Fruit fly (Drosophila melanogaster) whole organism, embryonic: ENCODE data around the gene CG8097.

ENCODE experiments used
- Asciz ChIP-seq: fragments of 200-800 bp; sonication (Bioruptor generic); optimal IDR thresholded peaks from 2 replicates; lab custom pipeline; 2017; ENCODE audit warnings: missing biosample characterization, mild to moderate bottlenecking, missing genetic modification characterization, missing genetic modification reagents
- B-H2 ChIP-seq: fragments of 200-800 bp; sonication (Bioruptor generic); optimal IDR thresholded peaks from 2 replicates; lab custom pipeline; 2018; ENCODE audit warnings: missing biosample characterization, mild to moderate bottlenecking, missing genetic modification characterization
- Bgb ChIP-seq: fragments of 200-800 bp; sonication (Bioruptor generic); IDR thresholded peaks from 2 replicates; pipeline ENCODE4 v1.3.6; 2022; ENCODE audit warnings: missing biosample characterization, missing genetic modification characterization; ENCODE audit not compliant: partially characterized antibody
- CG1602 ChIP-seq: fragments of 200-800 bp; sonication (Bioruptor generic); optimal IDR thresholded peaks from 3 replicates; lab custom pipeline; 2016; ENCODE audit warnings: missing biosample characterization, missing genetic modification characterization
- CG16813 ChIP-seq: fragments of 200-800 bp; sonication (Bioruptor generic); IDR thresholded peaks from 3 replicates; pipeline ENCODE4 v1.3.6; 2022; ENCODE audit warnings: missing biosample characterization, missing genetic modification characterization; ENCODE audit not compliant: partially characterized antibody
- CG18011 ChIP-seq: fragments of 200-800 bp; sonication (Bioruptor generic); optimal IDR thresholded peaks from 2 replicates; lab custom pipeline; 2017; ENCODE audit warnings: missing biosample characterization, missing genetic modification characterization, mild to moderate bottlenecking, moderate library complexity, missing genotype
- CG3163 ChIP-seq: fragments of 200-800 bp; sonication (Bioruptor generic); optimal IDR thresholded peaks from 3 replicates; lab custom pipeline; 2016; ENCODE audit warnings: missing biosample characterization, missing genetic modification characterization
- CG43689 ChIP-seq: fragments of 200-800 bp; sonication (Bioruptor generic); IDR thresholded peaks from 2 replicates; pipeline ENCODE4 v1.3.6; 2022; ENCODE audit warnings: missing biosample characterization, missing genetic modification characterization
- CG7745 ChIP-seq: fragments of 200-800 bp; sonication (Bioruptor generic); optimal IDR thresholded peaks from 2 replicates; lab custom pipeline; 2018; ENCODE audit warnings: missing biosample characterization, mild to moderate bottlenecking, missing genetic modification characterization, moderate library complexity
- CG7839 ChIP-seq: fragments of 200-800 bp; sonication (Bioruptor generic); optimal IDR thresholded peaks from 3 replicates; lab custom pipeline; 2018; ENCODE audit warnings: missing biosample characterization, mild to moderate bottlenecking, missing genetic modification characterization, moderate library complexity
- CG7987 ChIP-seq: fragments of 200-800 bp; sonication (Bioruptor generic); optimal IDR thresholded peaks from 2 replicates; lab custom pipeline; 2018; ENCODE audit warnings: missing biosample characterization, mild to moderate bottlenecking, missing genetic modification characterization, moderate library complexity
- CG9932 ChIP-seq: fragments of 200-800 bp; sonication (Bioruptor generic); IDR thresholded peaks from 2 replicates; pipeline ENCODE4 v1.3.6; 2022; ENCODE audit warnings: missing biosample characterization, missing genetic modification characterization
- CoRest ChIP-seq: fragments of 200-800 bp; sonication (Bioruptor generic); optimal IDR thresholded peaks from 3 replicates; lab custom pipeline; 2018; ENCODE audit warnings: missing biosample characterization, mild to moderate bottlenecking, missing genetic modification characterization, moderate library complexity
- Ets97D ChIP-seq: fragments of 200-800 bp; sonication (Bioruptor generic); optimal IDR thresholded peaks from 3 replicates; lab custom pipeline; 2016; ENCODE audit warnings: missing biosample characterization, missing genetic modification characterization
- Fer2 ChIP-seq: fragments of 200-800 bp; sonication (Bioruptor generic); optimal IDR thresholded peaks from 2 replicates; lab custom pipeline; 2018; ENCODE audit warnings: missing biosample characterization, mild to moderate bottlenecking, missing genetic modification characterization, moderate library complexity
- Fer3 ChIP-seq: fragments of 200-800 bp; sonication (Bioruptor generic); optimal IDR thresholded peaks from 2 replicates; lab custom pipeline; 2018; ENCODE audit warnings: missing biosample characterization, mild to moderate bottlenecking, missing genetic modification characterization, moderate library complexity
- HHEX ChIP-seq: fragments of 200-800 bp; sonication (Bioruptor generic); optimal IDR thresholded peaks from 3 replicates; lab custom pipeline; 2017; ENCODE audit warnings: missing biosample characterization, mild to moderate bottlenecking, missing genetic modification characterization, missing genetic modification reagents
- HLH3B ChIP-seq: fragments of 200-800 bp; sonication (Bioruptor generic); IDR thresholded peaks from 2 replicates; pipeline ENCODE4 v1.3.6; 2022; ENCODE audit warnings: missing biosample characterization, missing genetic modification characterization
- HLH4C ChIP-seq: fragments of 200-800 bp; sonication (Bioruptor generic); IDR thresholded peaks from 3 replicates; pipeline ENCODE4 v1.3.6; 2022; ENCODE audit warnings: missing biosample characterization, missing genetic modification characterization; ENCODE audit not compliant: partially characterized antibody
- Hr51 ChIP-seq, 2 experiments: fragments of 200-800 bp; sonication (Bioruptor generic); optimal IDR thresholded peaks; 2 replicates in 1 of 2; 3 replicates in 1 of 2; lab custom pipeline; 2016 to 2018; ENCODE audit warnings: missing biosample characterization in 2 of 2, missing genetic modification characterization in 2 of 2, mild to moderate bottlenecking in 1 of 2, moderate library complexity in 1 of 2
- Lhr ChIP-seq: fragments of 200-800 bp; sonication (Bioruptor generic); optimal IDR thresholded peaks from 3 replicates; lab custom pipeline; 2017; ENCODE audit warnings: mild to moderate bottlenecking, missing biosample characterization, missing genetic modification reagents, missing genetic modification characterization
- Mad ChIP-seq: fragments of 200-800 bp; sonication (Bioruptor generic); optimal IDR thresholded peaks from 2 replicates; lab custom pipeline; 2016; ENCODE audit warnings: missing biosample characterization, missing genetic modification characterization
- Nf-YB ChIP-seq: fragments of 200-800 bp; sonication (Bioruptor generic); optimal IDR thresholded peaks from 3 replicates; lab custom pipeline; 2019; ENCODE audit warnings: missing biosample characterization, mild to moderate bottlenecking, missing genetic modification characterization, moderate library complexity
- Sry-δ ChIP-seq: fragments of 200-800 bp; sonication (Bioruptor generic); optimal IDR thresholded peaks from 2 replicates; lab custom pipeline; 2016; ENCODE audit warnings: missing biosample characterization, missing genetic modification characterization
- Xbp1 ChIP-seq: fragments of 200-800 bp; sonication (Bioruptor generic); optimal IDR thresholded peaks from 3 replicates; lab custom pipeline; 2016; ENCODE audit warnings: missing biosample characterization, mild to moderate bottlenecking, missing genetic modification characterization
- ato ChIP-seq: fragments of 200-800 bp; sonication (Bioruptor generic); IDR thresholded peaks from 2 replicates; pipeline ENCODE4 v1.3.6; 2022; ENCODE audit warnings: missing biosample characterization, missing genetic modification characterization; ENCODE audit not compliant: partially characterized antibody
- az2 ChIP-seq: fragments of 200-800 bp; sonication (Bioruptor generic); optimal IDR thresholded peaks from 3 replicates; lab custom pipeline; 2016; ENCODE audit warnings: missing biosample characterization, missing genetic modification characterization
- crp ChIP-seq, 2 experiments: fragments of 200-800 bp; sonication (Bioruptor generic); optimal IDR thresholded peaks; 2 replicates in 1 of 2; 3 replicates in 1 of 2; lab custom pipeline; 2017; ENCODE audit warnings: missing biosample characterization in 2 of 2, missing genetic modification characterization in 2 of 2, mild to moderate bottlenecking in 1 of 2, moderate library complexity in 1 of 2
- dati ChIP-seq: fragments of 200-800 bp; sonication (Bioruptor generic); IDR thresholded peaks from 2 replicates; pipeline ENCODE4 v1.3.6; 2022; ENCODE audit warnings: missing biosample characterization, missing genetic modification characterization
- dysf ChIP-seq: fragments of 200-800 bp; sonication (Bioruptor generic); IDR thresholded peaks from 3 replicates; pipeline ENCODE4 v1.3.6; 2022; ENCODE audit warnings: missing biosample characterization, missing genetic modification characterization
- hbn ChIP-seq: fragments of 200-800 bp; sonication (Bioruptor generic); IDR thresholded peaks from 2 replicates; pipeline ENCODE4 v1.3.6; 2022; ENCODE audit warnings: missing biosample characterization, missing genetic modification characterization; ENCODE audit not compliant: partially characterized antibody
- her ChIP-seq: fragments of 200-800 bp; sonication (Bioruptor generic); optimal IDR thresholded peaks from 2 replicates; lab custom pipeline; 2016; ENCODE audit warnings: missing biosample characterization, missing genetic modification characterization
- jing ChIP-seq: fragments of 200-800 bp; sonication (Bioruptor generic); optimal IDR thresholded peaks from 2 replicates; lab custom pipeline; 2018; ENCODE audit warnings: missing biosample characterization, mild to moderate bottlenecking, missing genetic modification characterization
- kay ChIP-seq: fragments of 200-800 bp; sonication (Bioruptor generic); optimal IDR thresholded peaks from 2 replicates; lab custom pipeline; 2016; ENCODE audit warnings: missing biosample characterization, missing genetic modification characterization
- lola ChIP-seq, 3 experiments: fragments of >200 bp in 2 of 3; fragments of 200-800 bp in 1 of 3; sonication (Bioruptor generic) in 1 of 3; optimal IDR thresholded peaks; 2 replicates each; lab custom pipeline; 2017 to 2019; ENCODE audit warnings: missing biosample characterization in 3 of 3, missing genetic modification characterization in 3 of 3, mild to moderate bottlenecking in 1 of 3, moderate library complexity in 1 of 3
- mam ChIP-seq: fragments of 200-800 bp; sonication (Bioruptor generic); optimal IDR thresholded peaks from 3 replicates; lab custom pipeline; 2016; ENCODE audit warnings: missing biosample characterization, missing genetic modification characterization
- mld ChIP-seq: fragments of 200-800 bp; sonication (Bioruptor generic); IDR thresholded peaks from 3 replicates; pipeline ENCODE4 v1.3.6; 2022; ENCODE audit warnings: missing biosample characterization, missing genetic modification characterization; ENCODE audit not compliant: partially characterized antibody
- otp ChIP-seq: fragments of 200-800 bp; sonication (Bioruptor generic); IDR thresholded peaks from 3 replicates; pipeline ENCODE4, ENCODE4 v1.3.6; 2022; ENCODE audit warnings: missing biosample characterization, missing genetic modification characterization
- pan ChIP-seq, 4 experiments: fragments of >200 bp in 3 of 4; fragments of 200-800 bp in 1 of 4; sonication (Bioruptor generic) in 1 of 4; optimal IDR thresholded peaks in 3 of 4; IDR thresholded peaks in 1 of 4; 2 replicates each; pipeline versions ENCODE4 v1.3.6 to Lab custom; 2017 to 2022; ENCODE audit warnings: missing biosample characterization in 2 of 4, missing genetic modification characterization in 2 of 4, mixed read lengths in 1 of 4
- peb ChIP-seq: fragments of 200-800 bp; sonication (Bioruptor generic); IDR thresholded peaks from 2 replicates; pipeline ENCODE4 v1.3.6; 2022; ENCODE audit warnings: missing biosample characterization, missing genetic modification characterization
- pho ChIP-seq: fragments of 200-800 bp; sonication (Bioruptor generic); optimal IDR thresholded peaks from 2 replicates; lab custom pipeline; 2016; ENCODE audit warnings: missing biosample characterization, missing genetic modification characterization
- phol ChIP-seq: fragments of 200-800 bp; sonication (Bioruptor generic); optimal IDR thresholded peaks from 3 replicates; lab custom pipeline; 2018; ENCODE audit warnings: missing biosample characterization, mild to moderate bottlenecking, missing genetic modification characterization, moderate library complexity
- run ChIP-seq: fragments of 200-800 bp; sonication (Bioruptor generic); optimal IDR thresholded peaks from 3 replicates; lab custom pipeline; 2018; ENCODE audit warnings: missing biosample characterization, mild to moderate bottlenecking, missing genetic modification characterization
- scrt ChIP-seq: fragments of 200-800 bp; sonication (Bioruptor generic); optimal IDR thresholded peaks from 2 replicates; lab custom pipeline; 2018; ENCODE audit warnings: missing biosample characterization, mild to moderate bottlenecking, missing genetic modification characterization, moderate library complexity
- ssp ChIP-seq: fragments of 200-800 bp; sonication (Bioruptor generic); IDR thresholded peaks from 2 replicates; pipeline ENCODE4 v1.3.6; 2022; ENCODE audit warnings: missing biosample characterization, missing genetic modification characterization
- stwl ChIP-seq: fragments of 200-800 bp; sonication (Bioruptor generic); optimal IDR thresholded peaks from 3 replicates; lab custom pipeline; 2018; ENCODE audit warnings: missing biosample characterization, mild to moderate bottlenecking, missing genetic modification characterization, moderate library complexity
- tap ChIP-seq: fragments of 200-800 bp; optimal IDR thresholded peaks from 3 replicates; lab custom pipeline; 2019; ENCODE audit warnings: missing biosample characterization, mild to moderate bottlenecking, missing genetic modification characterization, moderate library complexity
- twi ChIP-seq: fragments of 200-800 bp; optimal IDR thresholded peaks from 2 replicates; lab custom pipeline; 2019; ENCODE audit warnings: missing biosample characterization, mild to moderate bottlenecking, missing genetic modification characterization, moderate library complexity
- zen2 ChIP-seq: fragments of 200-800 bp; sonication (Bioruptor generic); IDR thresholded peaks from 3 replicates; pipeline ENCODE4 v1.3.6; 2022; ENCODE audit warnings: missing biosample characterization, missing genetic modification characterization; ENCODE audit not compliant: partially characterized antibody

Gene CG8097

dm6 chrX:15575557-15575956, 7.4 kb upstream of the CG8097 start, which contains the start of gene CG42299 (continued):
- TF ChIP-seq kay (GFP tag; lab: Kevin White, UChicago) (no peak), Bgb (peak; percentile 59; the same call in 1 of the 2 replicates), mld (peak; percentile 65; the same call in 2 of the 3 replicates), pan (optimal IDR thresholded peaks at IDR 0.05; lab: Kevin White, UChicago) (no peak), pan (GFP tag; optimal IDR thresholded peaks at IDR 0.05 in 1 of 2, IDR thresholded peaks at IDR 0.05 in 1 of 2) (no peak), CG7839 (tag; lab: Kevin White, UChicago) (no peak), CG9932 (GFP tag; lab: Robert Waterston, UW) (no peak), CoRest (tag; lab: Kevin White, UChicago) (no peak), CG18011 (GFP tag; lab: Kevin White, UChicago) (no peak), HLH4C (GFP tag; lab: Robert Waterston, UW) (peak; percentile 76), Mad (GFP tag; lab: Kevin White, UChicago) (no peak), Nf-YB (GFP tag; lab: Kevin White, UChicago) (no peak), crp (GFP tag; optimal IDR thresholded peaks at IDR 0.05; lab: Kevin White, UChicago) (no peak), HLH3B (GFP tag; lab: Robert Waterston, UW) (no peak), dysf (no peak), CG43689 (GFP tag; lab: Robert Waterston, UW) (no peak), az2 (no peak), Lhr (GFP tag; lab: Kevin White, UChicago) (no peak), HHEX (GFP tag; lab: Kevin White, UChicago) (no peak), B-H2 (GFP tag; lab: Kevin White, UChicago) (no peak), Fer2 (no peak), dati (no peak), scrt (GFP tag; lab: Kevin White, UChicago) (no peak), ssp (GFP tag; lab: Robert Waterston, UW) (no peak), Asciz (no peak), CG16813 (GFP tag; lab: Robert Waterston, UW) (peak; percentile 48; the same call in 1 of the 3 replicates), otp (GFP tag; lab: Robert Waterston, UW) (no peak), CG3163 (GFP tag; lab: Kevin White, UChicago) (no peak), Ets97D (GFP tag; lab: Kevin White, UChicago) (no peak), her (GFP tag; lab: Kevin White, UChicago) (no peak), ato (GFP tag; lab: Robert Waterston, UW) (peak; percentile 57; the same call in 1 of the 2 replicates), stwl (tag; lab: Kevin White, UChicago) (no peak), run (tag; lab: Kevin White, UChicago) (no peak), CG7987 (GFP tag; lab: Kevin White, UChicago) (no peak), phol (tag; lab: Kevin White, UChicago) (no peak), Fer3 (tag; lab: Kevin White, UChicago) (no peak), mam (GFP tag; lab: Kevin White, UChicago) (no peak), Xbp1 (GFP tag; lab: Kevin White, UChicago) (no peak), Sry-δ (GFP tag; lab: Kevin White, UChicago) (peak; percentile 13), hbn (GFP tag; lab: Robert Waterston, UW) (no peak), lola (GFP tag; optimal IDR thresholded peaks at IDR 0.05; lab: Kevin White, UChicago) (no peak), CG1602 (GFP tag; lab: Kevin White, UChicago) (no peak), pho (no peak), peb (GFP tag; lab: Robert Waterston, UW) (no peak), jing (no peak), twi (no peak), CG7745 (tag; lab: Kevin White, UChicago) (no peak), tap (no peak), zen2 (GFP tag; lab: Robert Waterston, UW) (0 out of 3 replicates have a peak, but pooled peaks have one; percentile 7), Hr51 (GFP tag; optimal IDR thresholded peaks at IDR 0.05; lab: Kevin White, UChicago) (no peak)
